Fruit fly (Drosophila melanogaster): ENCODE data around the gene CG10646.

The CG10646 gene

dm6 chr3L:12526433-12527113 is 22.9 kb upstream of the CG10646 start, which contains the start of gene eIF2beta (continued):
- TF ChIP-seq CG12071 (GFP tag; optimal IDR thresholded peaks at IDR 0.05) (peak; percentile 66), pnt (GFP tag; optimal IDR thresholded peaks at IDR 0.05) (no peak), Lhr (GFP tag; optimal IDR thresholded peaks at IDR 0.05) (peak; percentile 47), GATAe (GFP tag; conservative IDR thresholded peaks at IDR 0.05) (no peak), peb (GFP tag; IDR thresholded peaks at IDR 0.05) (no peak), knrl (GFP tag; IDR thresholded peaks at IDR 0.05; ENCODE audit: partially characterized antibody) (no peak), bigmax (GFP tag; optimal IDR thresholded peaks at IDR 0.05) (peak; percentile 100), Hsf (GFP tag; optimal IDR thresholded peaks at IDR 0.05) (peak; percentile 45), Sry-β (GFP tag; optimal IDR thresholded peaks at IDR 0.05) (peak; percentile 19), jigr1 (GFP tag; IDR thresholded peaks at IDR 0.05) (no peak), Blimp-1 (GFP tag; optimal IDR thresholded peaks at IDR 0.05) (peak; percentile 19), pum (GFP tag; optimal IDR thresholded peaks at IDR 0.05) (no peak), CG5245 (GFP tag; optimal IDR thresholded peaks at IDR 0.05) (peak; percentile 57), Oli (tag; optimal IDR thresholded peaks at IDR 0.05) (no peak), Elba2 (GFP tag; optimal IDR thresholded peaks at IDR 0.05) (no peak), Ravus (GFP tag; IDR thresholded peaks at IDR 0.05) (no peak), CG1602 (GFP tag; optimal IDR thresholded peaks at IDR 0.05) (no peak), B-H2 (GFP tag; optimal IDR thresholded peaks at IDR 0.05) (no peak), corto (GFP tag; optimal IDR thresholded peaks at IDR 0.05) (no peak), CG11696 (GFP tag; IDR thresholded peaks at IDR 0.05) (no peak), Mrtf (GFP tag; IDR thresholded peaks at IDR 0.05) (no peak), cato (GFP tag; optimal IDR thresholded peaks at IDR 0.05; ENCODE audit: borderline replicate concordance) (no peak), Sox100B (GFP tag; optimal IDR thresholded peaks at IDR 0.05) (peak; percentile 56), bcd (GFP tag; optimal IDR thresholded peaks at IDR 0.05) (no peak), Trl (optimal IDR thresholded peaks at IDR 0.05) (no peak), Trl (GFP tag; optimal IDR thresholded peaks at IDR 0.05) (peak; percentile 18), CG31224 (GFP tag; IDR thresholded peaks at IDR 0.05) (no peak), BtbVII (GFP tag; optimal IDR thresholded peaks at IDR 0.05) (peak; percentile 51), CG7745 (tag; optimal IDR thresholded peaks at IDR 0.05) (no peak), CG6765 (GFP tag; optimal IDR thresholded peaks at IDR 0.05) (peak; percentile 33), cas (GFP tag; IDR thresholded peaks at IDR 0.05) (no peak), CG8765 (GFP tag; IDR thresholded peaks at IDR 0.05) (no peak), Dfd (GFP tag; optimal IDR thresholded peaks at IDR 0.05) (no peak), CG3281 (GFP tag; optimal IDR thresholded peaks at IDR 0.05) (peak; percentile 46), CG31441 (GFP tag; IDR thresholded peaks at IDR 0.05) (no peak), CG17912 (GFP tag; optimal IDR thresholded peaks at IDR 0.05) (peak; percentile 49), CG10431 (GFP tag; optimal IDR thresholded peaks at IDR 0.05) (peak; percentile 68), CG12155 (GFP tag; optimal IDR thresholded peaks at IDR 0.05) (no peak), exex (tag; optimal IDR thresholded peaks at IDR 0.05) (peak; percentile 37), zf30C (GFP tag; optimal IDR thresholded peaks at IDR 0.05) (no peak), CG9609 (GFP tag; optimal IDR thresholded peaks at IDR 0.05) (no peak), Atf-2 (GFP tag; optimal IDR thresholded peaks at IDR 0.05) (peak; percentile 17), shn (GFP tag; optimal IDR thresholded peaks at IDR 0.05) (no peak), ERR (GFP tag; optimal IDR thresholded peaks at IDR 0.05) (no peak), Bteb2 (GFP tag; optimal IDR thresholded peaks at IDR 0.05) (no peak), bab2 (GFP tag; optimal IDR thresholded peaks at IDR 0.05) (no peak), vfl (GFP tag; optimal IDR thresholded peaks at IDR 0.05) (no peak), Vsx1 (GFP tag; optimal IDR thresholded peaks at IDR 0.05) (no peak), insv (GFP tag; optimal IDR thresholded peaks at IDR 0.05) (peak in 1 of 2 experiments; percentile 26), schlank (tag; optimal IDR thresholded peaks at IDR 0.05) (no peak), Optix (GFP tag; IDR thresholded peaks at IDR 0.05) (no peak)
